Fruit fly (Drosophila melanogaster) whole organism, embryonic: ENCODE results near the gene Cbl.

ENCODE experiments used
- ATbp ChIP-seq: fragments of 200-800 bp; sonication (Bioruptor generic); optimal IDR thresholded peaks from 2 replicates; lab custom pipeline; 2017; ENCODE audit warnings: missing biosample characterization, mild to moderate bottlenecking, missing genetic modification characterization, missing genetic modification reagents
- CG10274 ChIP-seq: fragments of 200-800 bp; sonication (Bioruptor generic); optimal IDR thresholded peaks from 3 replicates; lab custom pipeline; 2017; ENCODE audit warnings: missing biosample characterization, mild to moderate bottlenecking, missing genetic modification characterization
- CG10321 ChIP-seq: fragments of 200-800 bp; sonication (Bioruptor generic); IDR thresholded peaks from 2 replicates; pipeline ENCODE4 v1.3.6; 2022; ENCODE audit warnings: missing biosample characterization, missing genetic modification characterization
- CG10979 ChIP-seq: fragments of 200-800 bp; sonication (Bioruptor generic); optimal IDR thresholded peaks from 2 replicates; lab custom pipeline; 2018; ENCODE audit warnings: missing biosample characterization, mild to moderate bottlenecking, missing genetic modification characterization, moderate library complexity
- CG12219 ChIP-seq: fragments of 200-800 bp; sonication (Bioruptor generic); optimal IDR thresholded peaks from 3 replicates; lab custom pipeline; 2018; ENCODE audit warnings: missing biosample characterization, mild to moderate bottlenecking, missing genetic modification characterization
- CG14441 ChIP-seq: fragments of 200-800 bp; sonication (Bioruptor generic); IDR thresholded peaks from 2 replicates; pipeline ENCODE4 v1.3.6; 2022; ENCODE audit warnings: missing biosample characterization, missing genetic modification characterization
- CG15514 ChIP-seq: fragments of 200-800 bp; sonication (Bioruptor generic); optimal IDR thresholded peaks from 3 replicates; lab custom pipeline; 2017; ENCODE audit warnings: missing biosample characterization, missing genetic modification characterization, mild to moderate bottlenecking, moderate library complexity, missing genetic modification reagents
- CG1603 ChIP-seq: fragments of 200-800 bp; sonication (Bioruptor generic); optimal IDR thresholded peaks from 2 replicates; lab custom pipeline; 2019; ENCODE audit warnings: missing biosample characterization, mild to moderate bottlenecking, missing genetic modification characterization, moderate library complexity
- CG1647 ChIP-seq: fragments of 200-800 bp; sonication (Bioruptor generic); optimal IDR thresholded peaks from 3 replicates; lab custom pipeline; 2016; ENCODE audit warnings: missing biosample characterization, missing genetic modification characterization
- CG16813 ChIP-seq: fragments of 200-800 bp; sonication (Bioruptor generic); IDR thresholded peaks from 3 replicates; pipeline ENCODE4 v1.3.6; 2022; ENCODE audit warnings: missing biosample characterization, missing genetic modification characterization; ENCODE audit not compliant: partially characterized antibody
- CG18262 ChIP-seq: fragments of 200-800 bp; optimal IDR thresholded peaks from 3 replicates; lab custom pipeline; 2019; ENCODE audit warnings: missing biosample characterization, mild to moderate bottlenecking, missing genetic modification characterization, moderate library complexity
- CG32772 ChIP-seq: fragments of 200-800 bp; sonication (Bioruptor generic); IDR thresholded peaks from 2 replicates; pipeline ENCODE4 v1.3.6; 2022; ENCODE audit warnings: missing biosample characterization, missing genetic modification characterization
- CG4424 ChIP-seq: fragments of 200-800 bp; sonication (Bioruptor generic); optimal IDR thresholded peaks from 3 replicates; lab custom pipeline; 2016; ENCODE audit warnings: missing biosample characterization, missing genetic modification characterization
- CG6654 ChIP-seq: fragments of 200-800 bp; sonication (Bioruptor generic); optimal IDR thresholded peaks from 2 replicates; lab custom pipeline; 2017; ENCODE audit warnings: missing biosample characterization, mild to moderate bottlenecking, missing genetic modification characterization
- CG7786 ChIP-seq: fragments of 200-800 bp; sonication (Bioruptor generic); optimal IDR thresholded peaks from 2 replicates; lab custom pipeline; 2016; ENCODE audit warnings: missing biosample characterization, missing genetic modification characterization
- CG8359 ChIP-seq: fragments of 200-800 bp; sonication (Bioruptor generic); optimal IDR thresholded peaks from 2 replicates; lab custom pipeline; 2017; ENCODE audit warnings: missing biosample characterization, mild to moderate bottlenecking, missing genetic modification characterization, borderline replicate concordance
- CG8924 ChIP-seq: fragments of 200-800 bp; optimal IDR thresholded peaks from 3 replicates; lab custom pipeline; 2019; ENCODE audit warnings: missing biosample characterization, mild to moderate bottlenecking, missing genetic modification characterization, moderate library complexity
- CG9437 ChIP-seq: fragments of 200-800 bp; sonication (Bioruptor generic); optimal IDR thresholded peaks from 2 replicates; lab custom pipeline; 2018; ENCODE audit warnings: missing biosample characterization, mild to moderate bottlenecking, missing genetic modification characterization
- CHES-1-like ChIP-seq: fragments of 200-800 bp; sonication (Bioruptor generic); optimal IDR thresholded peaks from 2 replicates; lab custom pipeline; 2016; ENCODE audit warnings: missing biosample characterization, missing genetic modification characterization
- D ChIP-seq, 2 experiments: fragments of 200-800 bp in 1 of 2; fragments of >200 bp in 1 of 2; sonication (Bioruptor generic) in 1 of 2; optimal IDR thresholded peaks; 2 replicates in 1 of 2; 3 replicates in 1 of 2; lab custom pipeline; 2017; ENCODE audit warnings: mild to moderate bottlenecking in 1 of 2, missing biosample characterization in 1 of 2, missing genetic modification characterization in 1 of 2, missing genetic modification reagents in 1 of 2
- Drgx ChIP-seq: fragments of 200-800 bp; sonication (Bioruptor generic); IDR thresholded peaks from 2 replicates; pipeline ENCODE4 v1.3.6; 2022; ENCODE audit warnings: missing biosample characterization, missing genetic modification characterization
- GATAe ChIP-seq: fragments of 200-800 bp; sonication (Bioruptor generic); conservative IDR thresholded peaks from 2 replicates; pipeline ENCODE4 v1.3.6; 2022; ENCODE audit warnings: missing biosample characterization, missing genetic modification characterization
- HLH3B ChIP-seq: fragments of 200-800 bp; sonication (Bioruptor generic); IDR thresholded peaks from 2 replicates; pipeline ENCODE4 v1.3.6; 2022; ENCODE audit warnings: missing biosample characterization, missing genetic modification characterization
- Hr39 ChIP-seq: fragments of >200 bp; optimal IDR thresholded peaks from 2 replicates; lab custom pipeline; 2017
- Jarid2 ChIP-seq: fragments of 200-800 bp; sonication (Bioruptor generic); optimal IDR thresholded peaks from 3 replicates; lab custom pipeline; 2017; ENCODE audit warnings: mild to moderate bottlenecking, missing biosample characterization, missing genetic modification reagents, missing genetic modification characterization
- NC2β ChIP-seq: fragments of 200-800 bp; sonication (Bioruptor generic); optimal IDR thresholded peaks from 2 replicates; lab custom pipeline; 2016; ENCODE audit warnings: missing biosample characterization, missing genetic modification characterization
- Nf-YB ChIP-seq: fragments of 200-800 bp; sonication (Bioruptor generic); optimal IDR thresholded peaks from 3 replicates; lab custom pipeline; 2019; ENCODE audit warnings: missing biosample characterization, mild to moderate bottlenecking, missing genetic modification characterization, moderate library complexity
- Poxn ChIP-seq: fragments of 200-800 bp; sonication (Bioruptor generic); IDR thresholded peaks from 2 replicates; pipeline ENCODE4 v1.3.6; 2022; ENCODE audit warnings: missing biosample characterization, missing genetic modification characterization
- Ptx1 ChIP-seq: fragments of 200-800 bp; sonication (Bioruptor generic); IDR thresholded peaks from 2 replicates; pipeline ENCODE4 v1.3.6; 2022; ENCODE audit warnings: missing biosample characterization, missing genetic modification characterization
- Ssrp ChIP-seq: fragments of 200-800 bp; sonication (Bioruptor generic); optimal IDR thresholded peaks from 2 replicates; lab custom pipeline; 2018; ENCODE audit warnings: missing biosample characterization, mild to moderate bottlenecking, missing genetic modification characterization, moderate library complexity
- TFAM ChIP-seq: fragments of 200-800 bp; sonication (Bioruptor generic); optimal IDR thresholded peaks from 2 replicates; lab custom pipeline; 2017; ENCODE audit warnings: missing biosample characterization, missing genetic modification characterization, inconsistent platforms
- bsh ChIP-seq, 2 experiments: fragments of 200-800 bp; sonication (Bioruptor generic); optimal IDR thresholded peaks; 2 replicates each; lab custom pipeline; 2017 to 2018; ENCODE audit warnings: mild to moderate bottlenecking in 2 of 2, missing biosample characterization in 2 of 2, missing genetic modification characterization in 2 of 2, moderate library complexity in 1 of 2
- cg ChIP-seq: fragments of 200-800 bp; sonication (Bioruptor generic); optimal IDR thresholded peaks from 3 replicates; lab custom pipeline; 2019; ENCODE audit warnings: missing biosample characterization, mild to moderate bottlenecking, missing genetic modification characterization, moderate library complexity
- chinmo ChIP-seq: fragments of 200-800 bp; sonication (Bioruptor generic); IDR thresholded peaks from 4 replicates; pipeline ENCODE4 v1.3.6; 2022; ENCODE audit warnings: missing biosample characterization, missing genetic modification characterization; ENCODE audit not compliant: partially characterized antibody
- croc ChIP-seq: fragments of 200-800 bp; sonication (Bioruptor generic); conservative IDR thresholded peaks from 3 replicates; pipeline ENCODE4 v1.3.6; 2022; ENCODE audit warnings: missing biosample characterization, missing genetic modification characterization
- en ChIP-seq: fragments of 200-800 bp; sonication (Bioruptor generic); optimal IDR thresholded peaks from 2 replicates; lab custom pipeline; 2016; ENCODE audit warnings: missing biosample characterization, missing genetic modification characterization
- fd102C ChIP-seq: fragments of 200-800 bp; sonication (Bioruptor generic); optimal IDR thresholded peaks from 2 replicates; lab custom pipeline; 2018; ENCODE audit warnings: missing biosample characterization, mild to moderate bottlenecking, missing genetic modification characterization, moderate library complexity
- fru ChIP-seq: fragments of >200 bp; optimal IDR thresholded peaks from 2 replicates; lab custom pipeline; 2017
- ftz-f1 ChIP-seq: fragments of 200-800 bp; sonication (Bioruptor generic); optimal IDR thresholded peaks from 2 replicates; lab custom pipeline; 2016; ENCODE audit warnings: missing biosample characterization, missing genetic modification characterization
- fu2 ChIP-seq: fragments of 200-800 bp; sonication (Bioruptor generic); optimal IDR thresholded peaks from 2 replicates; lab custom pipeline; 2016; ENCODE audit warnings: missing biosample characterization, missing genetic modification characterization
- kay ChIP-seq: fragments of 200-800 bp; sonication (Bioruptor generic); optimal IDR thresholded peaks from 2 replicates; lab custom pipeline; 2016; ENCODE audit warnings: missing biosample characterization, missing genetic modification characterization
- lilli ChIP-seq: fragments of 200-800 bp; sonication (Bioruptor generic); optimal IDR thresholded peaks from 3 replicates; lab custom pipeline; 2016; ENCODE audit warnings: missing biosample characterization, missing genetic modification characterization
- lmd ChIP-seq: fragments of 200-800 bp; sonication (Bioruptor generic); IDR thresholded peaks from 2 replicates; pipeline ENCODE4 v1.3.6; 2022; ENCODE audit warnings: missing biosample characterization, missing genetic modification characterization
- luna ChIP-seq: fragments of 200-800 bp; sonication (Bioruptor generic); optimal IDR thresholded peaks from 2 replicates; lab custom pipeline; 2016; ENCODE audit warnings: missing biosample characterization, missing genetic modification characterization
- mam ChIP-seq: fragments of 200-800 bp; sonication (Bioruptor generic); optimal IDR thresholded peaks from 3 replicates; lab custom pipeline; 2016; ENCODE audit warnings: missing biosample characterization, missing genetic modification characterization
- nmo ChIP-seq: fragments of 200-800 bp; sonication (Bioruptor generic); optimal IDR thresholded peaks from 2 replicates; lab custom pipeline; 2018; ENCODE audit warnings: missing biosample characterization, mild to moderate bottlenecking, missing genetic modification characterization, moderate library complexity
- pb ChIP-seq: fragments of 200-800 bp; sonication (Bioruptor generic); optimal IDR thresholded peaks from 3 replicates; lab custom pipeline; 2016; ENCODE audit warnings: missing biosample characterization, missing genetic modification characterization
- row ChIP-seq: fragments of 200-800 bp; sonication (Bioruptor generic); IDR thresholded peaks from 3 replicates; pipeline ENCODE4 v1.3.6; 2022; ENCODE audit warnings: missing biosample characterization, missing genetic modification characterization
- shn ChIP-seq: fragments of 200-800 bp; sonication (Bioruptor generic); optimal IDR thresholded peaks from 3 replicates; lab custom pipeline; 2016; ENCODE audit warnings: missing biosample characterization, missing genetic modification characterization
- sqz ChIP-seq: fragments of 200-800 bp; sonication (Bioruptor generic); optimal IDR thresholded peaks from 3 replicates; lab custom pipeline; 2018; ENCODE audit warnings: missing biosample characterization, mild to moderate bottlenecking, missing genetic modification characterization
- tio ChIP-seq: fragments of 200-800 bp; sonication (Bioruptor generic); optimal IDR thresholded peaks from 2 replicates; lab custom pipeline; 2017; ENCODE audit warnings: missing biosample characterization, missing genetic modification characterization, inconsistent platforms
- z ChIP-seq: fragments of 200-800 bp; sonication (Bioruptor generic); IDR thresholded peaks from 3 replicates; pipeline ENCODE4 v1.3.6; 2022; ENCODE audit warnings: missing biosample characterization, missing genetic modification characterization

Cbl gene

DNA sequence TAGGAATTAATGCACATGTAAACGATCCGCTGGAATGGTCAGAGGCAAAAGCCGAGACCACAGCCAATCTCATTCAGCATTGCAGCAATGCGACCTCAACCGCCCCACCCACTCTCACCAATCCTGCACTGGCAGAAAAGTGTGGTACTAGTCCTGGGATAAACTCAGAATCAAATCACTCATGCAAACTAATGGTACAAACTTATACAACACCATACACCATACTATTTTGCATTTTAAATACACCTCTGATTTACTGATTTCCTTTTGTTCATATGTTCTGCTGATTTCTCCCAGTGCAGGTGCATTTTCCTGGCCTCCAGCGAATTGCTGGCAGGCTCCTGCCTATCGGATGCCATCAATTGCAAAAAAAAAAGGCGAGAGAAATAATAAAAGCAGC, 5.8 kb upstream of the Cbl start (continued):
- TF ChIP-seq CG8359 (GFP tag; lab: Kevin White, UChicago) = no peak
- TF ChIP-seq CG9437 (GFP tag; lab: Kevin White, UChicago) = no peak
- no peak for TF ChIP-seq GATAe
- TF ChIP-seq row (GFP tag; lab: Robert Waterston, UW) = 0 out of 3 replicates have a peak, but pooled peaks have one; percentile 22
- TF ChIP-seq CG14441 (GFP tag; lab: Robert Waterston, UW) = no peak
- peak; percentile 19 for TF ChIP-seq CG4424 (GFP tag; lab: Kevin White, UChicago)
- TF ChIP-seq CG1647 (GFP tag; lab: Kevin White, UChicago) = no peak
- TF ChIP-seq CG7786 = no peak
- TF ChIP-seq CG10979 (tag; lab: Kevin White, UChicago) = peak; percentile 29
- no peak for TF ChIP-seq fd102C (GFP tag; lab: Kevin White, UChicago)
- TF ChIP-seq CG6654 (GFP tag; lab: Kevin White, UChicago) = no peak
- no peak for TF ChIP-seq Hr39 (lab: Kevin White, UChicago)
- TF ChIP-seq Ptx1 (GFP tag; lab: Robert Waterston, UW) = no peak; the same call in 1 of the 2 replicates
- TF ChIP-seq CG18262 = peak; percentile 25
- no peak for TF ChIP-seq CG1603
- TF ChIP-seq pb (GFP tag; lab: Kevin White, UChicago) = no peak
- peak; percentile 29 for TF ChIP-seq Ssrp (tag; lab: Kevin White, UChicago)
- TF ChIP-seq tio (GFP tag; lab: Kevin White, UChicago) = no peak
- TF ChIP-seq nmo (GFP tag; lab: Kevin White, UChicago) = peak; percentile 42
- no peak for TF ChIP-seq CG10274 (GFP tag; lab: Kevin White, UChicago)
- peak; percentile 93 for TF ChIP-seq Drgx (GFP tag; lab: Robert Waterston, UW)
- TF ChIP-seq luna = no peak
- 0 out of 2 replicates have a peak, but pooled peaks have one; percentile 20 for TF ChIP-seq CG32772 (GFP tag; lab: Robert Waterston, UW)
- no peak for TF ChIP-seq TFAM (GFP tag; lab: Kevin White, UChicago)
- no peak for TF ChIP-seq sqz (GFP tag; lab: Kevin White, UChicago)
- TF ChIP-seq lmd = peak; percentile 43
- no peak for TF ChIP-seq Jarid2 (GFP tag; lab: Kevin White, UChicago)
- TF ChIP-seq kay (GFP tag; lab: Kevin White, UChicago) = no peak
- no peak for TF ChIP-seq fu2 (GFP tag; lab: Kevin White, UChicago)
- TF ChIP-seq CG15514 (GFP tag; lab: Kevin White, UChicago) = no peak
- no peak for TF ChIP-seq lilli (GFP tag; lab: Kevin White, UChicago)
- TF ChIP-seq HLH3B (GFP tag; lab: Robert Waterston, UW) = peak; percentile 39; the same call in 1 of the 2 replicates
- no peak for TF ChIP-seq NC2β (GFP tag; lab: Kevin White, UChicago)
- no peak for TF ChIP-seq D (optimal IDR thresholded peaks at IDR 0.05; lab: Kevin White, UChicago)
- peak; percentile 7 for TF ChIP-seq D (GFP tag; optimal IDR thresholded peaks at IDR 0.05; lab: Kevin White, UChicago)
- TF ChIP-seq z (GFP tag; lab: Robert Waterston, UW) = no peak
- TF ChIP-seq ATbp (GFP tag; lab: Kevin White, UChicago) = peak; percentile 54
- TF ChIP-seq CG16813 (GFP tag; lab: Robert Waterston, UW) = no peak
- no peak for TF ChIP-seq cg (GFP tag; lab: Kevin White, UChicago)
- no peak for TF ChIP-seq CG8924 (tag; lab: Kevin White, UChicago)
- TF ChIP-seq bsh (GFP tag; optimal IDR thresholded peaks at IDR 0.05; lab: Kevin White, UChicago) = peak; percentile 43 to 62
- no peak for TF ChIP-seq ftz-f1 (GFP tag; lab: Kevin White, UChicago)
- no peak for TF ChIP-seq CG10321
- TF ChIP-seq Poxn (GFP tag; lab: Robert Waterston, UW) = no peak
- TF ChIP-seq en (GFP tag; lab: Kevin White, UChicago) = no peak
- no peak for TF ChIP-seq croc (GFP tag; lab: Robert Waterston, UW)
- no peak for TF ChIP-seq shn (GFP tag; lab: Kevin White, UChicago)
- no peak for TF ChIP-seq mam (GFP tag; lab: Kevin White, UChicago)
- TF ChIP-seq chinmo (GFP tag; lab: Robert Waterston, UW) = no peak
- TF ChIP-seq fru (lab: Kevin White, UChicago) = no peak
- no peak for TF ChIP-seq CG12219 (GFP tag; lab: Kevin White, UChicago)
- no peak for TF ChIP-seq Nf-YB (GFP tag; lab: Kevin White, UChicago)
- TF ChIP-seq CHES-1-like (GFP tag; lab: Kevin White, UChicago) = no peak
